Worm (Caenorhabditis elegans) whole organism, L4 larva: ENCODE results near the gene F10D7.10.

Experiments used
- D1046.2 ChIP-seq: fragments of 200-800 bp; sonication (Bioruptor generic); IDR thresholded peaks from 2 replicates; pipeline ENCODE4 v1.3.6; 2022; ENCODE audit warnings: missing genetic modification characterization, missing compliant biosample characterization
- F37D6.2 ChIP-seq: sonication (generic microtip); optimal IDR thresholded peaks from 2 replicates; lab custom pipeline; 2016; ENCODE audit warnings: mild to moderate bottlenecking, missing genetic modification characterization, missing compliant biosample characterization
- F44E2.7 ChIP-seq: fragments of 200-800 bp; sonication (Bioruptor generic); IDR thresholded peaks from 2 replicates; pipeline ENCODE4 v2.1.2; 2022; ENCODE audit warnings: missing genetic modification characterization, missing compliant biosample characterization
- R02D3.7 ChIP-seq: fragments of 150-350 bp; sonication (generic microtip); optimal IDR thresholded peaks from 3 replicates; lab custom pipeline; 2014; ENCODE audit warnings: missing biosample characterization, missing genetic modification characterization
- T26A8.4 ChIP-seq: fragments of 200-800 bp; sonication (Bioruptor generic); IDR thresholded peaks from 2 replicates; pipeline ENCODE4 v1.3.6; 2022; ENCODE audit warnings: missing genetic modification characterization, missing compliant biosample characterization
- Y105C5A.15 ChIP-seq: fragments of 200-800 bp; sonication (Bioruptor generic); IDR thresholded peaks from 2 replicates; pipeline ENCODE4 v1.3.6; 2022; ENCODE audit warnings: missing genetic modification characterization, missing compliant biosample characterization
- Y5F2A.4 ChIP-seq: fragments of 200-800 bp; sonication (Bioruptor generic); optimal IDR thresholded peaks from 2 replicates; lab custom pipeline; 2018; ENCODE audit warnings: mild to moderate bottlenecking, missing genetic modification characterization, missing compliant biosample characterization
- ZK546.5 ChIP-seq, 2 experiments: sonication (generic microtip); optimal IDR thresholded peaks; 2 replicates each; lab custom pipeline; 2017; ENCODE audit warnings: missing biosample characterization in 2 of 2, missing genetic modification characterization in 2 of 2
- ceh-28 ChIP-seq: fragments of 150-350 bp; optimal IDR thresholded peaks from 2 replicates; lab custom pipeline; 2014; ENCODE audit warnings: missing biosample characterization, missing genetic modification reagents, missing genetic modification characterization
- daf-12 ChIP-seq: fragments of 150-350 bp; optimal IDR thresholded peaks from 2 replicates; lab custom pipeline; 2014; ENCODE audit warnings: missing biosample characterization, missing genetic modification reagents, missing genetic modification characterization
- daf-16 ChIP-seq, 3 experiments: sonication (generic microtip); optimal IDR thresholded peaks; 2 replicates each; lab custom pipeline; 2016 to 2017; ENCODE audit warnings: missing genetic modification characterization in 3 of 3, missing genetic modification reagents in 3 of 3, mild to moderate bottlenecking in 2 of 3, missing compliant biosample characterization in 2 of 3, missing biosample characterization in 1 of 3, moderate library complexity in 1 of 3
- duxl-1 ChIP-seq: sonication (generic microtip); optimal IDR thresholded peaks from 2 replicates; lab custom pipeline; 2016; ENCODE audit warnings: mild to moderate bottlenecking, missing genetic modification characterization, moderate library complexity, missing compliant biosample characterization; ENCODE audit not compliant: poor library complexity
- dve-1 ChIP-seq: sonication (generic microtip); optimal IDR thresholded peaks from 2 replicates; lab custom pipeline; 2017; ENCODE audit warnings: antibody characterized with exemption, mild to moderate bottlenecking, missing genetic modification characterization, missing compliant biosample characterization; ENCODE audit not compliant: insufficient read depth
- hif-1 ChIP-seq, 2 experiments: sonication (generic microtip); optimal IDR thresholded peaks; 2 replicates each; lab custom pipeline; 2016 to 2017; ENCODE audit warnings: missing compliant biosample characterization in 2 of 2, missing genetic modification characterization in 2 of 2, missing genetic modification reagents in 2 of 2, missing genotype in 2 of 2, mild to moderate bottlenecking in 1 of 2
- hlh-30 ChIP-seq: sonication (generic microtip); optimal IDR thresholded peaks from 2 replicates; lab custom pipeline; 2017; ENCODE audit warnings: antibody characterized with exemption, mild to moderate bottlenecking, missing genetic modification characterization, missing compliant biosample characterization; ENCODE audit not compliant: insufficient read depth
- hmg-1.1 ChIP-seq: fragments of 200-800 bp; sonication (Bioruptor generic); IDR thresholded peaks from 2 replicates; pipeline ENCODE4 v1.3.6; 2022; ENCODE audit warnings: missing genetic modification reagents, missing genetic modification characterization, missing compliant biosample characterization
- lin-29 ChIP-seq: fragments of 200-800 bp; sonication (Bioruptor generic); IDR thresholded peaks from 2 replicates; pipeline ENCODE4 v1.3.6; 2022; ENCODE audit warnings: missing genetic modification reagents, missing genetic modification characterization, missing compliant biosample characterization
- lir-3 ChIP-seq: sonication (generic microtip); optimal IDR thresholded peaks from 2 replicates; lab custom pipeline; 2016; ENCODE audit warnings: mild to moderate bottlenecking, missing genetic modification characterization, missing compliant biosample characterization
- madf-9 ChIP-seq: fragments of 200-800 bp; sonication (Bioruptor generic); conservative IDR thresholded peaks from 2 replicates; pipeline ENCODE4 v1.3.6; 2022; ENCODE audit warnings: missing genetic modification reagents, missing genetic modification characterization, missing compliant biosample characterization
- mes-2 ChIP-seq: sonication (generic microtip); optimal IDR thresholded peaks from 2 replicates; lab custom pipeline; 2016; ENCODE audit warnings: missing genotype, mild to moderate bottlenecking, missing genetic modification characterization, missing compliant biosample characterization; ENCODE audit not compliant: poor library complexity, severe bottlenecking
- mxl-2 ChIP-seq: fragments of 200-800 bp; sonication (Bioruptor generic); conservative IDR thresholded peaks from 2 replicates; pipeline ENCODE4 v1.3.6; 2022; ENCODE audit warnings: missing genetic modification reagents, missing genetic modification characterization, missing compliant biosample characterization
- nhr-102 ChIP-seq: sonication (generic microtip); optimal IDR thresholded peaks from 2 replicates; lab custom pipeline; 2016; ENCODE audit warnings: mild to moderate bottlenecking, missing genetic modification characterization, moderate library complexity, missing compliant biosample characterization
- nhr-25 ChIP-seq: sonication (generic microtip); optimal IDR thresholded peaks from 2 replicates; lab custom pipeline; 2017; ENCODE audit warnings: missing genetic modification characterization, mild to moderate bottlenecking, missing compliant biosample characterization, antibody characterized with exemption, moderate library complexity, borderline replicate concordance; ENCODE audit not compliant: insufficient read depth
- nhr-28 ChIP-seq: fragments of 150-350 bp; optimal IDR thresholded peaks from 2 replicates; lab custom pipeline; 2014; ENCODE audit warnings: missing biosample characterization, missing genetic modification characterization
- nhr-76 ChIP-seq: fragments of 150-350 bp; optimal IDR thresholded peaks from 2 replicates; lab custom pipeline; 2014; ENCODE audit warnings: missing biosample characterization, missing genetic modification characterization
- pqm-1 ChIP-seq: sonication (generic microtip); optimal IDR thresholded peaks from 2 replicates; lab custom pipeline; 2017; ENCODE audit warnings: missing biosample characterization, missing genetic modification characterization
- rbr-2 ChIP-seq: sonication (generic microtip); optimal IDR thresholded peaks from 2 replicates; lab custom pipeline; 2016; ENCODE audit warnings: missing genotype, missing genetic modification characterization, missing compliant biosample characterization
- set-16 ChIP-seq: fragments of 200-800 bp; sonication (Bioruptor generic); IDR thresholded peaks from 2 replicates; pipeline ENCODE4 v1.3.6; 2022; ENCODE audit warnings: missing genetic modification reagents, missing genetic modification characterization, missing compliant biosample characterization
- skn-1 ChIP-seq: fragments of 150-350 bp; optimal IDR thresholded peaks from 2 replicates; lab custom pipeline; 2014; ENCODE audit warnings: missing biosample characterization, missing genetic modification characterization
- spr-3 ChIP-seq: fragments of 200-800 bp; sonication (Bioruptor generic); optimal IDR thresholded peaks from 2 replicates; lab custom pipeline; 2018; ENCODE audit warnings: mild to moderate bottlenecking, missing genetic modification characterization, missing compliant biosample characterization
- unc-62 ChIP-seq, 3 experiments: fragments of 150-350 bp in 1 of 3; sonication (generic microtip); optimal IDR thresholded peaks in 2 of 3; peaks in 1 of 3; 1 replicate in 1 of 3; 2 replicates in 2 of 3; lab custom pipeline; 2014 to 2017; ENCODE audit warnings: missing biosample characterization in 3 of 3, missing genetic modification characterization in 3 of 3, missing genetic modification reagents in 3 of 3, missing genotype in 1 of 3
- zip-11 ChIP-seq: fragments of 200-800 bp; sonication (Bioruptor generic); IDR thresholded peaks from 2 replicates; pipeline ENCODE4 v1.3.6; 2022; ENCODE audit warnings: missing genetic modification characterization, missing compliant biosample characterization

Gene F10D7.10

DNA sequence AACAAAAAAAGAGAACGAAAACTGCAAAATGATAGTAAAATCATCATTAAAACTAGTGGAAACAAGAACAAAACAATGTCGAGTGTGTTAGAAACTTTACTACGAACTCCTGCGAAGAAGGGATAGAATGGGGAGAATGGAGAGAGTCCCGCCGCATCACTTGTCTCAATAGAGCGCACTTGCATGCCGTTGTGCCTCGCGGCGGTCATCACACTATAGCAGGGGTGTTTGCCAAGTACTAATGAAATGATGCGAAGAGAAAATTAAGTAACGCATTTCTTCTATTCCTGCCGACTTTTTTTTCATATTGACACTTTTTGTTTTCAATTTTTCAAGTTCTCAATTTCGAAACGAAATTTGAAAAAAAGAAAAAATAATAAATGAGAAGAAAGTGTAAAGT is 12.6 kb upstream of the F10D7.10 start (continued):
- TF ChIP-seq hlh-30 (tag; lab: Kevin White, UChicago) = peak; percentile 89
- TF ChIP-seq ceh-28 (tag; lab: Kevin White, UChicago) = no peak
- no peak for TF ChIP-seq skn-1 (tag; lab: Kevin White, UChicago)
- no peak for TF ChIP-seq Y105C5A.15 (GFP tag; lab: Robert Waterston, UW)
- no peak for TF ChIP-seq R02D3.7 (tag; lab: Kevin White, UChicago)
- no peak for TF ChIP-seq daf-12 (tag; lab: Kevin White, UChicago)
- TF ChIP-seq hmg-1.1 = peak; percentile 80
- TF ChIP-seq dve-1 = peak; percentile 74
- no peak for TF ChIP-seq set-16 (GFP tag; lab: Robert Waterston, UW)
- no peak for TF ChIP-seq mxl-2 (GFP tag; lab: Robert Waterston, UW)
- peak; percentile 37 for TF ChIP-seq pqm-1
- peak in 1 of 2 experiments; percentile 39 for TF ChIP-seq hif-1 (tag; optimal IDR thresholded peaks at IDR 0.05; lab: Kevin White, UChicago)
- peak; percentile 81 for TF ChIP-seq mes-2 (tag; lab: Kevin White, UChicago)
- peak; percentile 75 for TF ChIP-seq rbr-2
- TF ChIP-seq spr-3 (GFP tag; lab: Kevin White, UChicago) = no peak
- TF ChIP-seq lir-3 = no peak
- no peak for TF ChIP-seq zip-11 (GFP tag; lab: Robert Waterston, UW)

ce11 chrX:17391515-17391914 is 11.9 kb upstream of the F10D7.10 start, which contains the start of gene F10D7.5:
Gene F10D7.5, minus strand, starts transcription at chrX:17391615.
- TF ChIP-seq T26A8.4 (GFP tag; lab: Robert Waterston, UW) (no peak), D1046.2 (GFP tag; lab: Robert Waterston, UW) (no peak)

ce11 chrX:17390531-17390930 is 11.0 kb upstream of the F10D7.10 start:
- TF ChIP-seq F44E2.7 (GFP tag; lab: Robert Waterston, UW) (no peak), ZK546.5 (tag; optimal IDR thresholded peaks at IDR 0.05; lab: Kevin White, UChicago) (no peak), unc-62 (GFP tag; optimal IDR thresholded peaks at IDR 0.05 in 1 of 2; lab: Kevin White, UChicago) (peak in 1 of 2 experiments; percentile 96), unc-62 (tag; optimal IDR thresholded peaks at IDR 0.05; lab: Kevin White, UChicago) (no peak), set-16 (GFP tag; lab: Robert Waterston, UW) (peak; percentile 43), Y5F2A.4 (GFP tag; lab: Kevin White, UChicago) (no peak)

DNA sequence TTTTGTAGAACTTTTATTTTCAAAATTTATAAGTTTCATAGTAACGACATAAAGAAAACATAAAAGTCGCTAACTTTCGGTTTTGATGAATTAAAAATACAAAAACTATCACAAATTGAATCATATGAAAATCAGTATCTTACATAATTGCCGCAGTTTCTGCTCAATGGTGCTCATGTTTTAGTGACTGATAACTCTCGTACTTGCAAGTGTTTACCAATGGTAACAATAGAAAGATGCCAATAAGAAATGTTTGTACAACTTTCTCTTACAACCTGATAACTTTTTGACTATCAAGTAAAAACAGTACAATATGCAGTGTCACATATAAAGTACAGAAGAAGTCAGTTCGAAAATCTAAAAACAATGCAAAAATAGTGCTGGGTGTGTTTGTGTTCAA is 6.6 kb upstream of the F10D7.10 start:
- no peak for TF ChIP-seq nhr-76 (tag; lab: Kevin White, UChicago)
- TF ChIP-seq pqm-1 = peak; percentile 53
- TF ChIP-seq nhr-28 (tag; lab: Kevin White, UChicago) = peak; percentile 1
- TF ChIP-seq nhr-25 = no peak
- no peak for TF ChIP-seq mxl-2 (GFP tag; lab: Robert Waterston, UW)
- TF ChIP-seq nhr-102 (tag; lab: Kevin White, UChicago) = no peak
- TF ChIP-seq unc-62 (GFP tag; optimal IDR thresholded peaks at IDR 0.05 in 1 of 2; lab: Kevin White, UChicago) = peak in 1 of 2 experiments; percentile 78
- TF ChIP-seq unc-62 (tag; optimal IDR thresholded peaks at IDR 0.05; lab: Kevin White, UChicago) = no peak
- TF ChIP-seq lin-29 = no peak
- no peak for TF ChIP-seq duxl-1 (tag; lab: Kevin White, UChicago)
- TF ChIP-seq daf-16 (GFP tag; optimal IDR thresholded peaks at IDR 0.05; lab: Kevin White, UChicago) = no peak
- TF ChIP-seq daf-16 (tag; optimal IDR thresholded peaks at IDR 0.05; lab: Kevin White, UChicago) = peak; percentile 81
- no peak for TF ChIP-seq F37D6.2 (tag; lab: Kevin White, UChicago)
- no peak for TF ChIP-seq madf-9 (GFP tag; lab: Robert Waterston, UW)
- TF ChIP-seq, all 104 proteins: peak for 4
